Worm (Caenorhabditis elegans) whole organism, L2 larva: ENCODE results near the gene F46B3.23.

Experiments
- C34F6.9 ChIP-seq: fragments of 150-350 bp; optimal IDR thresholded peaks from 2 replicates; lab custom pipeline; 2014; ENCODE audit warnings: missing biosample characterization, missing genetic modification characterization
- F13H6.1 ChIP-seq: sonication (generic microtip); optimal IDR thresholded peaks from 2 replicates; lab custom pipeline; 2016; ENCODE audit warnings: missing genetic modification characterization, missing compliant biosample characterization
- R02D3.7 ChIP-seq: fragments of 150-350 bp; optimal IDR thresholded peaks from 2 replicates; lab custom pipeline; 2014; ENCODE audit warnings: missing biosample characterization, missing genetic modification characterization
- Y55F3AM.14 ChIP-seq: fragments of 200-800 bp; sonication (Bioruptor generic); optimal IDR thresholded peaks from 2 replicates; lab custom pipeline; 2018; ENCODE audit warnings: mild to moderate bottlenecking, missing genetic modification characterization, missing compliant biosample characterization
- ZK546.5 ChIP-seq: sonication (generic microtip); optimal IDR thresholded peaks from 2 replicates; lab custom pipeline; 2017; ENCODE audit warnings: missing biosample characterization, missing genetic modification characterization
- alr-1 ChIP-seq: fragments of 150-350 bp; optimal IDR thresholded peaks from 2 replicates; lab custom pipeline; 2014; ENCODE audit warnings: missing biosample characterization, missing genetic modification characterization
- ama-1 ChIP-seq: fragments of 150-350 bp; optimal IDR thresholded peaks from 2 replicates; lab custom pipeline; 2018; ENCODE audit warnings: inconsistent platforms
- blmp-1 ChIP-seq: sonication (generic microtip); optimal IDR thresholded peaks from 2 replicates; lab custom pipeline; 2017; ENCODE audit warnings: missing genetic modification characterization, mild to moderate bottlenecking, missing compliant biosample characterization, antibody characterized with exemption, moderate library complexity; ENCODE audit not compliant: insufficient read depth
- ceh-16 ChIP-seq: fragments of 150-350 bp; optimal IDR thresholded peaks from 2 replicates; lab custom pipeline; 2014; ENCODE audit warnings: missing biosample characterization, missing genetic modification characterization
- ceh-82 ChIP-seq: fragments of 150-350 bp; optimal IDR thresholded peaks from 2 replicates; lab custom pipeline; 2014; ENCODE audit warnings: missing biosample characterization, missing genetic modification characterization
- crh-2 ChIP-seq: sonication (generic microtip); optimal IDR thresholded peaks from 2 replicates; lab custom pipeline; 2017; ENCODE audit warnings: missing biosample characterization, missing genetic modification characterization
- dmd-4 ChIP-seq: sonication (generic microtip); optimal IDR thresholded peaks from 2 replicates; lab custom pipeline; 2017; ENCODE audit warnings: missing biosample characterization, missing genetic modification characterization
- egl-27 ChIP-seq: sonication (generic microtip); optimal IDR thresholded peaks from 3 replicates; lab custom pipeline; 2017; ENCODE audit warnings: missing biosample characterization, missing genetic modification reagents, missing genetic modification characterization
- elt-1 ChIP-seq: fragments of 150-350 bp; optimal IDR thresholded peaks from 2 replicates; lab custom pipeline; 2014; ENCODE audit warnings: missing biosample characterization, missing genetic modification characterization
- elt-3 ChIP-seq: sonication (generic microtip); optimal IDR thresholded peaks from 2 replicates; lab custom pipeline; 2017; ENCODE audit warnings: missing biosample characterization, missing genetic modification characterization
- gmeb-1 ChIP-seq: fragments of 150-350 bp; optimal IDR thresholded peaks from 2 replicates; lab custom pipeline; 2014; ENCODE audit warnings: missing biosample characterization, missing genetic modification characterization
- lin-13 ChIP-seq: fragments of 150-350 bp; optimal IDR thresholded peaks from 2 replicates; lab custom pipeline; 2014; ENCODE audit warnings: missing biosample characterization, missing genetic modification reagents, missing genetic modification characterization
- mdl-1 ChIP-seq, 2 experiments: fragments of 150-350 bp in 1 of 2; sonication (generic microtip) in 1 of 2; optimal IDR thresholded peaks; 2 replicates each; lab custom pipeline; 2017; ENCODE audit warnings: missing biosample characterization in 2 of 2, missing genetic modification characterization in 2 of 2
- nhr-10 ChIP-seq: sonication (generic microtip); optimal IDR thresholded peaks from 2 replicates; lab custom pipeline; 2017; ENCODE audit warnings: missing biosample characterization, missing genetic modification characterization
- nhr-11 ChIP-seq: fragments of 150-350 bp; optimal IDR thresholded peaks from 2 replicates; lab custom pipeline; 2014; ENCODE audit warnings: missing biosample characterization, missing genetic modification characterization
- nhr-12 ChIP-seq: fragments of 150-350 bp; optimal IDR thresholded peaks from 2 replicates; lab custom pipeline; 2014; ENCODE audit warnings: missing biosample characterization, missing genetic modification characterization
- nhr-129 ChIP-seq: fragments of 150-350 bp; optimal IDR thresholded peaks from 2 replicates; lab custom pipeline; 2014; ENCODE audit warnings: missing biosample characterization, missing genetic modification characterization
- nhr-21 ChIP-seq: fragments of 150-350 bp; optimal IDR thresholded peaks from 2 replicates; lab custom pipeline; 2014; ENCODE audit warnings: missing biosample characterization, missing genetic modification characterization
- nhr-237 ChIP-seq: fragments of 150-350 bp; optimal IDR thresholded peaks from 2 replicates; lab custom pipeline; 2014; ENCODE audit warnings: missing biosample characterization, missing genetic modification characterization
- nhr-77 ChIP-seq: fragments of 150-350 bp; optimal IDR thresholded peaks from 2 replicates; lab custom pipeline; 2014; ENCODE audit warnings: missing biosample characterization, missing genetic modification characterization
- peb-1 ChIP-seq: fragments of 150-350 bp; optimal IDR thresholded peaks from 2 replicates; lab custom pipeline; 2014; ENCODE audit warnings: missing biosample characterization, missing genetic modification characterization
- sem-4 ChIP-seq: fragments of 150-350 bp; optimal IDR thresholded peaks from 2 replicates; lab custom pipeline; 2014; ENCODE audit warnings: missing biosample characterization, missing genetic modification reagents, missing genetic modification characterization
- skn-1 ChIP-seq: sonication (generic microtip); optimal IDR thresholded peaks from 2 replicates; lab custom pipeline; 2017; ENCODE audit warnings: missing biosample characterization, missing genetic modification characterization
- sma-3 ChIP-seq: sonication (generic microtip); optimal IDR thresholded peaks from 2 replicates; lab custom pipeline; 2016; ENCODE audit warnings: missing genetic modification reagents, missing genetic modification characterization, missing compliant biosample characterization
- sma-9 ChIP-seq, 2 experiments: fragments of 150-350 bp in 1 of 2; sonication (generic microtip) in 1 of 2; optimal IDR thresholded peaks; 2 replicates each; lab custom pipeline; 2014 to 2016; ENCODE audit warnings: missing genetic modification characterization in 2 of 2, mild to moderate bottlenecking in 1 of 2, missing biosample characterization in 1 of 2, missing compliant biosample characterization in 1 of 2, missing genetic modification reagents in 1 of 2, moderate library complexity in 1 of 2
- unc-55 ChIP-seq: fragments of 150-350 bp; sonication (generic microtip); optimal IDR thresholded peaks from 3 replicates; lab custom pipeline; 2014; ENCODE audit warnings: missing biosample characterization, missing genetic modification reagents, missing genetic modification characterization
- zag-1 ChIP-seq: fragments of 150-350 bp; optimal IDR thresholded peaks from 2 replicates; lab custom pipeline; 2014; ENCODE audit warnings: missing biosample characterization, missing genetic modification characterization
- ztf-1 ChIP-seq: fragments of 200-800 bp; sonication (Bioruptor generic); conservative IDR thresholded peaks from 2 replicates; pipeline ENCODE4 v1.3.6; 2022; ENCODE audit warnings: missing genetic modification characterization, missing compliant biosample characterization
- ztf-11 ChIP-seq: sonication (generic microtip); optimal IDR thresholded peaks from 2 replicates; lab custom pipeline; 2017; ENCODE audit warnings: missing biosample characterization, missing genetic modification characterization
- ztf-4 ChIP-seq: fragments of 150-350 bp; optimal IDR thresholded peaks from 2 replicates; lab custom pipeline; 2014; ENCODE audit warnings: missing biosample characterization, missing genetic modification characterization

F46B3.23 gene

ce11 chrV:20625260-20625659 lies 18.7 kb upstream of the F46B3.23 start:
- TF ChIP-seq nhr-237 (no peak), nhr-77 (tag; lab: Kevin White, UChicago) (no peak), F13H6.1 (tag; lab: Kevin White, UChicago) (no peak), ztf-11 (tag; lab: Kevin White, UChicago) (no peak), mdl-1 (tag; optimal IDR thresholded peaks at IDR 0.05; lab: Kevin White, UChicago) (no peak), Y55F3AM.14 (GFP tag; lab: Kevin White, UChicago) (no peak), ceh-16 (tag; lab: Kevin White, UChicago) (no peak), blmp-1 (no peak), nhr-12 (no peak), skn-1 (tag; lab: Kevin White, UChicago) (no peak), ama-1 (lab: Kevin White, UChicago) (no peak), nhr-21 (no peak), nhr-10 (tag; lab: Kevin White, UChicago) (no peak)
- TF ChIP-seq, all 48 proteins: peak for 0

DNA sequence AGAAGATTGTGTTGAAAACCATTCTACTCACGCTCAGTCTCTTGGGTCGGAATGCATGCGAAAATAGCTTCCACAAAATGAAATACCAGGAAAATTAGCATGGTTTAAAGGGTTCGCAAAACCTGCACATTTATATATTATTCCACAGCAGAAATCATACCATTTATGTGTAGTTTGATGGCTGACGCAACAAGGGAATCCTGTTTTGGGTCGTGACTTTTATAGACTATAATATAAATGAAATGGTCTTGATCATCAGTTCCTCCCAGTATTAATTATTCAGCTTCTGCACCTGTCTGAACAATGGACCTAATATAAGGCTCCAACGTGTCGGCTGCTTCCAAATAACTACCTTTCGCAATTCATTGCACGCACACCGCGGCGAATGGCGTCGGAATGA lies 16.5 kb upstream of the F46B3.23 start, which contains the start of gene F46B3.8:
F46B3.8 (minus strand) TSS at position 101 of the 400 bp plus-strand sequence.
- TF ChIP-seq alr-1 (tag; lab: Kevin White, UChicago) (no peak), elt-3 (tag; lab: Kevin White, UChicago) (no peak), nhr-12 (no peak)

DNA sequence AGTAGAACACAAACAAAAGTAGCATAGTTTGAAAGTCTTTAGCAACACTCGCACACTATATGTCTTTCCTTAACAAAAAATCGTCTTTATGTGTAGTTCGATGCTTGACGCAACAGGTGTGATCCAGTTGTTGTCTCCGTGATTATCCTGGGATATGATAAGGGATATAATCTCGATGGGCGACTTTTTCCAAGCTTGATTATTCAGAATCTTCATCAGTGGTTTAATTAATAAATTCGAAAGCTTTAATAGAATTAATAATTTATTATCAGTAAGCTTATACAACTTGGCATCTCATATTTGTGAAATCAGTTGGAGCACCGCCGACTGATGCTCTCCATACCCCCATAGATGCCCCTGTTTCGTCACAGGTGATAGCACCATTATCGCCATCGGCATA lies 12.1 kb upstream of the F46B3.23 start, which contains the start of gene F46B3.7:
F46B3.7 (minus strand) TSS at position 101 of the 400 bp plus-strand sequence.
- TF ChIP-seq gmeb-1 (tag; lab: Kevin White, UChicago) (no peak), ceh-82 (tag; lab: Kevin White, UChicago) (no peak), unc-55 (no peak), ceh-16 (tag; lab: Kevin White, UChicago) (no peak), elt-3 (tag; lab: Kevin White, UChicago) (no peak), ZK546.5 (tag; lab: Kevin White, UChicago) (no peak), egl-27 (tag; lab: Kevin White, UChicago) (no peak), C34F6.9 (no peak), sma-3 (GFP tag; lab: Kevin White, UChicago) (no peak), nhr-237 (no peak), ztf-4 (tag; lab: Kevin White, UChicago) (no peak), elt-1 (tag; lab: Kevin White, UChicago) (no peak), nhr-129 (no peak), ztf-1 (no peak), dmd-4 (no peak), zag-1 (tag; lab: Kevin White, UChicago) (no peak)

DNA sequence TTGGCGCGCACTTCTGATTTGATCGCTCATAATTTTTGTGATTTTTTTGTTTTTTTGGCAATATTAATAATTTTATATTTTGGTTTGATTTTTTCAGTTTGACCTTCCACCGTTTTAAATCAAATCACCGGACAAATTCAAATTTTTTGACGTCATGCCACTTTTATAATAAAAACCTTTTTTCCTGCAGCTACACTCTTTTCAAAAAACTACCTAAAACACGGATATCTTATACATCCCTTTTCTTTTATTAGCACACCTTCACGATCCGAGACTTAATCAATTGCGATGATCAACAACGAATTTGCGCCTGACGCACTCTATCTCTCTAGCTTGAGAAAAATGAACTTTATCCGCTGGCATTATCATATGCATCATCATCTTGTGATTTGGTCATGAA lies 3.0 kb upstream of the F46B3.23 start, which contains the start of gene grd-2:
grd-2 (plus strand) TSS at position 301 of the 400 bp plus-strand sequence.
- TF ChIP-seq blmp-1: no peak
- no peak for TF ChIP-seq crh-2 (tag; lab: Kevin White, UChicago)
- no peak for TF ChIP-seq ztf-4 (tag; lab: Kevin White, UChicago)
- TF ChIP-seq ztf-11 (tag; lab: Kevin White, UChicago): no peak
- no peak for TF ChIP-seq nhr-11

DNA sequence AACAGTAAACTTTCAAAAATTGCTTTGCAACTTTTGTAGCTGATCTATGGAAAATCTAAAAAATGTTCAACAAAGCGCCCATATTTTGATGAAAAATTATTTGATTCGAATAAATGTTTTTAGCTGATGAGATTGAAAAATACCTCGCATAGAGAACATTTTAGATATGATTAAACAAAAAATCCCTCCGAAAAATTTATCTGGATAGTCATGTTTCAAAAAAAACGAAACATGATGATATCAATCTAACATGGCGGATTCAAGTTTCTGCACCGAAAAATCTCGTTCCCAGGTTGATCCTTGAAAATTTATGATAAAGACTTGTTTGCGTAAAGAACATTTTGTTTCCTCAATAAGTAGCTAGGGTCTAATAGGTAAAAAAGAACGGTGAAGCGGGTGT lies 2.2 kb upstream of the F46B3.23 start, which contains the start of gene ttr-12:
ttr-12 (minus strand) TSS at position 101 of the 400 bp plus-strand sequence.
- TF ChIP-seq sem-4 (no peak), nhr-11 (no peak), ztf-11 (tag; lab: Kevin White, UChicago) (no peak), egl-27 (tag; lab: Kevin White, UChicago) (no peak), mdl-1 (tag; optimal IDR thresholded peaks at IDR 0.05; lab: Kevin White, UChicago) (no peak), peb-1 (no peak), ceh-82 (tag; lab: Kevin White, UChicago) (no peak), R02D3.7 (tag; lab: Kevin White, UChicago) (no peak), lin-13 (GFP tag; lab: Kevin White, UChicago) (no peak), sma-9 (GFP tag; optimal IDR thresholded peaks at IDR 0.05; lab: Kevin White, UChicago) (no peak), sma-9 (tag; optimal IDR thresholded peaks at IDR 0.05; lab: Kevin White, UChicago) (no peak), gmeb-1 (tag; lab: Kevin White, UChicago) (no peak)
